Worm (Caenorhabditis elegans) whole organism, late embryonic: Measurements from ENCODE around the gene K09D9.14.

Experiments used
- C08G9.2 ChIP-seq: sonication (generic microtip); optimal IDR thresholded peaks from 2 replicates; lab custom pipeline; 2016; ENCODE audit warnings: mild to moderate bottlenecking, missing genetic modification characterization, moderate library complexity, missing compliant biosample characterization
- K09A11.1 ChIP-seq: sonication (generic microtip); optimal IDR thresholded peaks from 2 replicates; lab custom pipeline; 2017; ENCODE audit warnings: antibody characterized with exemption, mild to moderate bottlenecking, missing genetic modification characterization, missing compliant biosample characterization; ENCODE audit not compliant: insufficient read depth
- ahr-1 ChIP-seq: sonication (generic microtip); optimal IDR thresholded peaks from 2 replicates; lab custom pipeline; 2016; ENCODE audit warnings: missing genetic modification characterization, missing compliant biosample characterization
- ama-1 ChIP-seq: fragments of 150-350 bp; optimal IDR thresholded peaks from 2 replicates; lab custom pipeline; 2014
- ceh-14 ChIP-seq: sonication (generic microtip); optimal IDR thresholded peaks from 2 replicates; lab custom pipeline; 2016; ENCODE audit warnings: missing genotype, missing genetic modification characterization, missing compliant biosample characterization
- ceh-18 ChIP-seq: sonication (generic microtip); optimal IDR thresholded peaks from 2 replicates; lab custom pipeline; 2016; ENCODE audit warnings: missing genetic modification characterization, missing compliant biosample characterization
- ceh-19 ChIP-seq: fragments of 200-800 bp; sonication (Bioruptor generic); optimal IDR thresholded peaks from 2 replicates; lab custom pipeline; 2018; ENCODE audit warnings: mild to moderate bottlenecking, missing genetic modification characterization, missing compliant biosample characterization
- ceh-2 ChIP-seq: sonication (generic microtip); optimal IDR thresholded peaks from 2 replicates; lab custom pipeline; 2016; ENCODE audit warnings: missing genotype, missing genetic modification characterization, missing compliant biosample characterization
- ceh-30 ChIP-seq: fragments of 150-350 bp; optimal IDR thresholded peaks from 2 replicates; lab custom pipeline; 2014; ENCODE audit warnings: missing biosample characterization, missing genetic modification characterization
- ceh-45 ChIP-seq: fragments of 200-800 bp; sonication (Bioruptor generic); IDR thresholded peaks from 2 replicates; pipeline ENCODE4 v1.3.6; 2022; ENCODE audit warnings: missing genetic modification reagents, missing genetic modification characterization, missing compliant biosample characterization
- ceh-48 ChIP-seq: sonication (generic microtip); optimal IDR thresholded peaks from 2 replicates; lab custom pipeline; 2016; ENCODE audit warnings: missing genetic modification characterization, inconsistent platforms, missing compliant biosample characterization
- che-1 ChIP-seq: sonication (generic microtip); optimal IDR thresholded peaks from 2 replicates; lab custom pipeline; 2016; ENCODE audit warnings: mild to moderate bottlenecking, missing genetic modification characterization, missing compliant biosample characterization
- dve-1 ChIP-seq: sonication (generic microtip); optimal IDR thresholded peaks from 2 replicates; lab custom pipeline; 2017; ENCODE audit warnings: antibody characterized with exemption, mild to moderate bottlenecking, missing genetic modification characterization, missing compliant biosample characterization
- elt-4 ChIP-seq: sonication (generic microtip); optimal IDR thresholded peaks from 2 replicates; lab custom pipeline; 2016; ENCODE audit warnings: missing genetic modification characterization, missing compliant biosample characterization
- ets-4 ChIP-seq: sonication (generic microtip); optimal IDR thresholded peaks from 2 replicates; lab custom pipeline; 2016; ENCODE audit warnings: missing genetic modification characterization, missing compliant biosample characterization
- fax-1 ChIP-seq: sonication (generic microtip); optimal IDR thresholded peaks from 2 replicates; lab custom pipeline; 2016; ENCODE audit warnings: missing genotype, missing genetic modification characterization, missing compliant biosample characterization
- gmeb-2 ChIP-seq: sonication (generic microtip); optimal IDR thresholded peaks from 2 replicates; lab custom pipeline; 2016; ENCODE audit warnings: missing genetic modification characterization, inconsistent platforms, missing compliant biosample characterization
- hlh-13 ChIP-seq: fragments of 200-800 bp; sonication (Bioruptor generic); optimal IDR thresholded peaks from 2 replicates; lab custom pipeline; 2018; ENCODE audit warnings: mild to moderate bottlenecking, missing genetic modification characterization, missing compliant biosample characterization
- hlh-15 ChIP-seq: sonication (generic microtip); optimal IDR thresholded peaks from 2 replicates; lab custom pipeline; 2016; ENCODE audit warnings: missing genetic modification characterization, missing compliant biosample characterization
- lim-6 ChIP-seq: sonication (generic microtip); optimal IDR thresholded peaks from 2 replicates; lab custom pipeline; 2016; ENCODE audit warnings: missing genetic modification characterization, missing compliant biosample characterization
- madf-2 ChIP-seq: sonication (generic microtip); optimal IDR thresholded peaks from 2 replicates; lab custom pipeline; 2017; ENCODE audit warnings: missing genetic modification characterization, missing compliant biosample characterization
- mec-3 ChIP-seq: sonication (generic microtip); optimal IDR thresholded peaks from 2 replicates; lab custom pipeline; 2016; ENCODE audit warnings: borderline replicate concordance, missing genetic modification characterization, missing compliant biosample characterization
- nfya-1 ChIP-seq: sonication (generic microtip); optimal IDR thresholded peaks from 2 replicates; lab custom pipeline; 2017; ENCODE audit warnings: missing genetic modification characterization, mild to moderate bottlenecking, missing compliant biosample characterization, antibody characterized with exemption, moderate library complexity
- nhr-11 ChIP-seq: fragments of 150-350 bp; optimal IDR thresholded peaks from 2 replicates; lab custom pipeline; 2014; ENCODE audit warnings: missing biosample characterization, missing genetic modification characterization
- nhr-232 ChIP-seq: sonication (generic microtip); optimal IDR thresholded peaks from 2 replicates; lab custom pipeline; 2016; ENCODE audit warnings: missing genetic modification characterization, missing compliant biosample characterization
- npax-4 ChIP-seq: sonication (generic microtip); optimal IDR thresholded peaks from 2 replicates; lab custom pipeline; 2016; ENCODE audit warnings: missing genetic modification characterization, missing compliant biosample characterization
- odd-2 ChIP-seq: sonication (generic microtip); optimal IDR thresholded peaks from 2 replicates; lab custom pipeline; 2017; ENCODE audit warnings: antibody characterized with exemption, mild to moderate bottlenecking, missing genetic modification characterization, missing compliant biosample characterization
- pag-3 ChIP-seq: sonication (generic microtip); optimal IDR thresholded peaks from 2 replicates; lab custom pipeline; 2016; ENCODE audit warnings: missing compliant biosample characterization, missing genetic modification characterization, borderline replicate concordance
- pat-9 ChIP-seq: fragments of 200-800 bp; sonication (Bioruptor generic); optimal IDR thresholded peaks from 2 replicates; lab custom pipeline; 2018; ENCODE audit warnings: mild to moderate bottlenecking, missing genetic modification characterization, moderate library complexity, missing compliant biosample characterization
- pha-4 ChIP-seq: fragments of 150-350 bp; optimal IDR thresholded peaks from 2 replicates; lab custom pipeline; 2018; ENCODE audit warnings: missing biosample characterization, missing genetic modification reagents, missing genetic modification characterization
- pqm-1 ChIP-seq: sonication (generic microtip); optimal IDR thresholded peaks from 2 replicates; lab custom pipeline; 2016; ENCODE audit warnings: missing genetic modification characterization, missing compliant biosample characterization
- rnt-1 ChIP-seq: sonication (generic microtip); optimal IDR thresholded peaks from 2 replicates; lab custom pipeline; 2016; ENCODE audit warnings: missing genetic modification characterization, missing compliant biosample characterization
- sdc-2 ChIP-seq: sonication (generic microtip); optimal IDR thresholded peaks from 2 replicates; lab custom pipeline; 2016; ENCODE audit warnings: missing genotype, missing genetic modification characterization, missing compliant biosample characterization
- tbx-2 ChIP-seq: sonication (generic microtip); optimal IDR thresholded peaks from 2 replicates; lab custom pipeline; 2016; ENCODE audit warnings: missing genetic modification characterization, missing compliant biosample characterization
- ttx-3 ChIP-seq: sonication (generic microtip); optimal IDR thresholded peaks from 2 replicates; lab custom pipeline; 2016; ENCODE audit warnings: missing genetic modification reagents, missing genetic modification characterization, missing compliant biosample characterization
- unc-42 ChIP-seq: sonication (generic microtip); optimal IDR thresholded peaks from 2 replicates; lab custom pipeline; 2016; ENCODE audit warnings: missing genotype, missing genetic modification characterization, missing compliant biosample characterization
- zip-5 ChIP-seq: sonication (generic microtip); optimal IDR thresholded peaks from 2 replicates; lab custom pipeline; 2016; ENCODE audit warnings: missing genetic modification characterization, missing compliant biosample characterization
- ztf-16 ChIP-seq: sonication (generic microtip); optimal IDR thresholded peaks from 2 replicates; lab custom pipeline; 2017; ENCODE audit warnings: missing genetic modification characterization, missing compliant biosample characterization

The K09D9.14 gene

ce11 chrV:4038557-4038956 is 16.9 kb upstream of the K09D9.14 start:
- TF ChIP-seq ceh-45 (GFP tag; lab: Robert Waterston, UW) (no peak), ama-1 (lab: Kevin White, UChicago) (no peak), nhr-232 (tag; lab: Kevin White, UChicago) (no peak), rnt-1 (no peak), hlh-15 (tag; lab: Kevin White, UChicago) (no peak), fax-1 (tag; lab: Kevin White, UChicago) (no peak)

DNA sequence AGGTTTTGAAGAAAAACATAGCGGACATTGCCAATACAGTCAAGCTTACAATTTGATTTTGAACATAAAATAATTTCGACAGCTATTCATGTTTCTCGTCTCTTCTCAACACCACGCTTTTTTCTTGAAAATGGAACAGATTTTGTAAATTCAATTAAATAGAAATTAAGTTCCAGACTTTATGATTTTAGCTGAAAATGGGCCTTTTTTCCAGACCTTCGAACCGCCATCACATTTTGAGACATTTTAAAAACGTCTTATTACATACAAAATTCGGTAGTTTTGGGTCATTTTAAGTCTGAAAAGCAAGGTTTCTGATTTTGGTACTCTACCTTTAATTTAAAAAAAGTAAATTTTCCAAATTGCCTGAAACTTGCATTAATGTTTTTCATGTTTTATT is 16.4 kb upstream of the K09D9.14 start, which contains the start of gene C49G7.12:
TSS of gene C49G7.12 (plus strand) at position 301 of the 400 bp plus-strand sequence.
- TF ChIP-seq ets-4 (no peak), ahr-1 (tag; lab: Kevin White, UChicago) (no peak), zip-5 (tag; lab: Kevin White, UChicago) (no peak), C08G9.2 (no peak), ceh-14 (tag; lab: Kevin White, UChicago) (no peak), ceh-19 (GFP tag; lab: Kevin White, UChicago) (no peak), tbx-2 (tag; lab: Kevin White, UChicago) (no peak), nhr-11 (tag; lab: Kevin White, UChicago) (no peak), hlh-13 (GFP tag; lab: Kevin White, UChicago) (no peak), ceh-48 (no peak), ceh-45 (GFP tag; lab: Robert Waterston, UW) (no peak), nfya-1 (tag; lab: Kevin White, UChicago) (no peak), hlh-15 (tag; lab: Kevin White, UChicago) (no peak), ceh-2 (no peak), pha-4 (tag; lab: Kevin White, UChicago) (no peak), gmeb-2 (tag; lab: Kevin White, UChicago) (no peak)

DNA sequence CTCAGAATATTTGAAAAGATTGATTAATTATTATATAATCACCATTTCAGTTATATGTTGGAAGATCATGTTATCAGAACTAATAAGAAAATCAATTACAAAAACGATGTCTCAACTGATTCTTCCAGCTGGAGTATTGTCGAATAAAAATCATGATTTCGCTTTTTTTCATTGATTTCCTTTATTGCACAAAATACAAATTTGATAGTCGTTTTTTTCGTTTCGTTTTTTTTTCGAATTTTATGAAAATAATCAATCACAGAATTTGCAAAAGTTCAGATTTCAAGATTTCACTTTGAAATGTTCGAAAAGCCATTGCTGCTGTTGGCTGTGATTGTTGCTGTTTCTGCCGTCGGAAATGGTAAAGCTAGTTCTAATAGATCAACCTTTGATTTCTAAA is 14.1 kb upstream of the K09D9.14 start, which contains the start of gene C49G7.13:
TSS of gene C49G7.13 (plus strand) at position 301 of the 400 bp plus-strand sequence.
- TF ChIP-seq pag-3 (no peak), pha-4 (tag; lab: Kevin White, UChicago) (no peak), ztf-16 (tag; lab: Kevin White, UChicago) (no peak), unc-42 (tag; lab: Kevin White, UChicago) (no peak), nhr-11 (tag; lab: Kevin White, UChicago) (no peak), ttx-3 (tag; lab: Kevin White, UChicago) (no peak), pat-9 (tag; lab: Kevin White, UChicago) (no peak), dve-1 (tag; lab: Kevin White, UChicago) (no peak), madf-2 (tag; lab: Kevin White, UChicago) (no peak), pqm-1 (tag; lab: Kevin White, UChicago) (no peak), fax-1 (tag; lab: Kevin White, UChicago) (no peak), npax-4 (tag; lab: Kevin White, UChicago) (no peak), sdc-2 (tag; lab: Kevin White, UChicago) (no peak)

DNA sequence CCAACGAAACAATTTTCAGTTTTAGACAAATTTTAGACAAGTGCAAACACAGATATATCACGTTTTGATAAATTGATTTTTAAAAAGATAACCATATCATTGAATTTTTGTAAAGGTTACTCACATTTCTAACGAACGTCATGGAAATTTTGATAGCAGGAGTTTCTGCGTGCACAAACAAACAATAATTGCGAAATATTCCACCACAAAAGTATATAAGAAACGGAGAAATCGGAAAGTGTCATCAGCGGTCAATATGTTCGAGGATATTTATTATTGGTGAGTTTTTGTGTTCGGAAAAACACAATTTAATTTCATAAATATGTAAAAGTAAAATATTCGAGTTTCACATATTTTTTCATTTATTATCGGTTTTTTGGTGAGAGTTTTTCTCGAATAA is 12.6 kb upstream of the K09D9.14 start, which contains the start of gene C49G7.7:
TSS of gene C49G7.7 (plus strand) at position 174 of the 400 bp plus-strand sequence.
- TF ChIP-seq npax-4 (tag; lab: Kevin White, UChicago) (no peak), odd-2 (no peak), lim-6 (no peak), hlh-15 (tag; lab: Kevin White, UChicago) (no peak), nhr-11 (tag; lab: Kevin White, UChicago) (no peak), ceh-18 (tag; lab: Kevin White, UChicago) (no peak), che-1 (tag; lab: Kevin White, UChicago) (no peak)

DNA sequence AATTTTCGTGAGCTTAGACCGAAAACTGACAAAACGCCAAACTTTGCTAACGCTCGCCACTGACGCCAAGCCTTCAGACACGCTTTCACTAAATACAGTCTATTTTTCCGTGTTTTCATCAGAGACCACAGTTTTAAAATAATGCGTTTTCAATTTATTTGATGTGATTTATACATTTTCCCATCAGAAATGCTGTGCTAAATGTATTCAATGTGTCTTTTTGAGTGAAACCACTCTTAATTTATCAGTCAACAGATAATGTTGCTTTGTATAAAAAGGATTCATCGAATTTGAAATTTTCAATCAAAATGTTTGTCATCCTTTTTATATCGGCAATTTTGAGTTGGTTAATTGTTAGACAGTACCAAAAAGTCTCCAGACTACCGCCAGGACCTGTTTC is 9.6 kb upstream of the K09D9.14 start, which contains the start of gene cyp-35A4:
TSS of gene cyp-35A4 (plus strand) at position 301 of the 400 bp plus-strand sequence.
- TF ChIP-seq K09A11.1 (tag; lab: Kevin White, UChicago), result no peak
- no peak for TF ChIP-seq pag-3
- no peak for TF ChIP-seq tbx-2 (tag; lab: Kevin White, UChicago)
- TF ChIP-seq C08G9.2, result no peak
- no peak for TF ChIP-seq ceh-30 (tag; lab: Kevin White, UChicago)
- TF ChIP-seq elt-4 (tag; lab: Kevin White, UChicago), result no peak
- no peak for TF ChIP-seq mec-3
